Worm (Caenorhabditis elegans) whole organism, young adult: ENCODE data around the gene fbxa-154.
A peak's percentile ranks its signal among the peaks of the same experiment; 100 is the strongest.
"Not testable (repeated sequence)": the region's sequence is repeated elsewhere in the genome, so short reads cannot be mapped to it uniquely, and the experiment has no call there.

Experiments
- B0261.1 ChIP-seq: sonication (generic microtip); optimal IDR thresholded peaks from 2 replicates; lab custom pipeline; 2016; ENCODE audit warnings: mild to moderate bottlenecking, missing genetic modification characterization, moderate library complexity, missing compliant biosample characterization
- F22D6.2 ChIP-seq: sonication (generic microtip); optimal IDR thresholded peaks from 2 replicates; lab custom pipeline; 2016; ENCODE audit warnings: mild to moderate bottlenecking, missing genetic modification characterization, missing compliant biosample characterization
- K11D2.4 ChIP-seq: fragments of 200-800 bp; sonication (Bioruptor generic); IDR thresholded peaks from 2 replicates; pipeline ENCODE4 v1.3.6; 2022; ENCODE audit warnings: missing genetic modification reagents, missing genetic modification characterization, missing compliant biosample characterization
- K12H6.12 ChIP-seq: fragments of 200-800 bp; sonication (Bioruptor generic); optimal IDR thresholded peaks from 2 replicates; lab custom pipeline; 2018; ENCODE audit warnings: mild to moderate bottlenecking, missing genetic modification characterization, missing compliant biosample characterization
- T26A5.8 ChIP-seq: sonication (generic microtip); optimal IDR thresholded peaks from 2 replicates; lab custom pipeline; 2016; ENCODE audit warnings: missing genetic modification characterization, missing compliant biosample characterization
- ZK185.1 ChIP-seq: sonication (generic microtip); optimal IDR thresholded peaks from 2 replicates; lab custom pipeline; 2016; ENCODE audit warnings: mild to moderate bottlenecking, missing genetic modification characterization, missing compliant biosample characterization; ENCODE audit not compliant: poor library complexity, severe bottlenecking
- attf-5 ChIP-seq: fragments of 200-800 bp; sonication (Bioruptor generic); optimal IDR thresholded peaks from 2 replicates; lab custom pipeline; 2018; ENCODE audit warnings: mild to moderate bottlenecking, missing genetic modification characterization, missing compliant biosample characterization
- bed-1 ChIP-seq: fragments of 200-800 bp; sonication (Bioruptor generic); IDR thresholded peaks from 2 replicates; pipeline ENCODE4 v1.3.6; 2022; ENCODE audit warnings: missing genetic modification reagents, missing genetic modification characterization, missing compliant biosample characterization
- bed-2 ChIP-seq: fragments of 200-800 bp; sonication (Bioruptor generic); IDR thresholded peaks from 2 replicates; pipeline ENCODE4 v1.3.6; 2022; ENCODE audit warnings: missing genetic modification reagents, missing genetic modification characterization, missing compliant biosample characterization
- cebp-1 ChIP-seq, 2 experiments: fragments of 200-800 bp in 1 of 2; sonication (Bioruptor generic) in 1 of 2; sonication (generic microtip) in 1 of 2; IDR thresholded peaks in 1 of 2; optimal IDR thresholded peaks in 1 of 2; 2 replicates each; pipeline versions ENCODE4 v1.3.6 to Lab custom; 2017 to 2022; ENCODE audit warnings: missing compliant biosample characterization in 2 of 2, missing genetic modification characterization in 2 of 2, mild to moderate bottlenecking in 1 of 2, missing genetic modification reagents in 1 of 2, moderate library complexity in 1 of 2
- ceh-100 ChIP-seq: fragments of 200-800 bp; sonication (Bioruptor generic); IDR thresholded peaks from 2 replicates; pipeline ENCODE4 v1.3.6; 2022; ENCODE audit warnings: missing genetic modification reagents, missing genetic modification characterization, missing compliant biosample characterization
- ceh-91 ChIP-seq: fragments of 200-800 bp; sonication (Bioruptor generic); IDR thresholded peaks from 2 replicates; pipeline ENCODE4 v1.3.6; 2022; ENCODE audit warnings: missing genetic modification reagents, missing genetic modification characterization, missing compliant biosample characterization
- dox-1 ChIP-seq: fragments of 200-800 bp; sonication (Bioruptor generic); IDR thresholded peaks from 2 replicates; pipeline ENCODE4 v1.3.6; 2022; ENCODE audit warnings: missing genetic modification reagents, missing genetic modification characterization, missing compliant biosample characterization
- egl-18 ChIP-seq: fragments of 200-800 bp; sonication (Bioruptor generic); IDR thresholded peaks from 2 replicates; pipeline ENCODE4 v1.3.6; 2022; ENCODE audit warnings: missing genetic modification reagents, missing genetic modification characterization, missing compliant biosample characterization
- ekl-4 ChIP-seq: fragments of 200-800 bp; sonication (Bioruptor generic); IDR thresholded peaks from 2 replicates; pipeline ENCODE4 v1.3.6; 2022; ENCODE audit warnings: missing genetic modification reagents, missing genetic modification characterization, missing compliant biosample characterization
- ets-4 ChIP-seq: fragments of 200-800 bp; sonication (Bioruptor generic); optimal IDR thresholded peaks from 2 replicates; lab custom pipeline; 2018; ENCODE audit warnings: mild to moderate bottlenecking, missing genetic modification characterization, missing compliant biosample characterization
- gei-17 ChIP-seq: fragments of 200-800 bp; sonication (Bioruptor generic); optimal IDR thresholded peaks from 2 replicates; lab custom pipeline; 2018; ENCODE audit warnings: mild to moderate bottlenecking, missing genetic modification characterization, missing compliant biosample characterization
- him-1 ChIP-seq: sonication (generic microtip); optimal IDR thresholded peaks from 2 replicates; lab custom pipeline; 2016; ENCODE audit warnings: missing genotype, missing genetic modification reagents, missing genetic modification characterization, missing compliant biosample characterization
- hlh-12 ChIP-seq: sonication (generic microtip); optimal IDR thresholded peaks from 2 replicates; lab custom pipeline; 2016; ENCODE audit warnings: missing genetic modification characterization, missing compliant biosample characterization
- hlh-26 ChIP-seq: fragments of 200-800 bp; sonication (Bioruptor generic); conservative IDR thresholded peaks from 2 replicates; pipeline ENCODE4 v1.3.6; 2022; ENCODE audit warnings: missing genetic modification reagents, missing genetic modification characterization, missing compliant biosample characterization
- hmg-1.2 ChIP-seq: fragments of 200-800 bp; sonication (Bioruptor generic); IDR thresholded peaks from 2 replicates; pipeline ENCODE4 v1.3.6; 2022; ENCODE audit warnings: missing genetic modification reagents, missing genetic modification characterization, missing compliant biosample characterization
- hmg-20 ChIP-seq: fragments of 200-800 bp; sonication (Bioruptor generic); IDR thresholded peaks from 2 replicates; pipeline ENCODE4 v1.3.6; 2022; ENCODE audit warnings: missing genetic modification reagents, missing genetic modification characterization, missing compliant biosample characterization
- lin-26 ChIP-seq: fragments of 200-800 bp; sonication (Bioruptor generic); IDR thresholded peaks from 2 replicates; pipeline ENCODE4 v1.3.6; 2022; ENCODE audit warnings: missing genetic modification reagents, missing genetic modification characterization, missing compliant biosample characterization
- lsl-1 ChIP-seq: fragments of 200-800 bp; sonication (Bioruptor generic); optimal IDR thresholded peaks from 2 replicates; lab custom pipeline; 2018; ENCODE audit warnings: mild to moderate bottlenecking, missing genetic modification characterization, moderate library complexity, missing compliant biosample characterization
- madf-6 ChIP-seq: fragments of 200-800 bp; sonication (Bioruptor generic); IDR thresholded peaks from 2 replicates; pipeline ENCODE4 v1.3.6; 2022; ENCODE audit warnings: missing genetic modification reagents, missing genetic modification characterization, missing compliant biosample characterization
- mcd-1 ChIP-seq: fragments of 200-800 bp; sonication (Bioruptor generic); IDR thresholded peaks from 2 replicates; pipeline ENCODE4 v1.3.6; 2022; ENCODE audit warnings: missing genetic modification reagents, missing genetic modification characterization, missing compliant biosample characterization
- nfyb-1 ChIP-seq: fragments of 200-800 bp; sonication (Bioruptor generic); IDR thresholded peaks from 2 replicates; pipeline ENCODE4 v1.3.6; 2022; ENCODE audit warnings: missing genetic modification reagents, missing genetic modification characterization, missing compliant biosample characterization
- nhr-80 ChIP-seq: sonication (generic microtip); optimal IDR thresholded peaks from 2 replicates; lab custom pipeline; 2016; ENCODE audit warnings: missing genetic modification characterization, missing compliant biosample characterization
- tbp1 ChIP-seq: fragments of 200-800 bp; sonication (Bioruptor generic); optimal IDR thresholded peaks from 2 replicates; lab custom pipeline; 2018; ENCODE audit warnings: mild to moderate bottlenecking, missing genetic modification characterization, missing compliant biosample characterization
- tlf-1 ChIP-seq: fragments of 200-800 bp; sonication (Bioruptor generic); optimal IDR thresholded peaks from 2 replicates; lab custom pipeline; 2018; ENCODE audit warnings: mild to moderate bottlenecking, missing genetic modification characterization, missing compliant biosample characterization
- unc-130 ChIP-seq: sonication (generic microtip); optimal IDR thresholded peaks from 2 replicates; lab custom pipeline; 2016; ENCODE audit warnings: missing genetic modification reagents, missing genetic modification characterization, missing compliant biosample characterization
- ztf-18 ChIP-seq: sonication (generic microtip); optimal IDR thresholded peaks from 2 replicates; lab custom pipeline; 2016; ENCODE audit warnings: missing genotype, mild to moderate bottlenecking, missing genetic modification characterization, missing compliant biosample characterization
- ztf-25 ChIP-seq: fragments of 200-800 bp; sonication (Bioruptor generic); IDR thresholded peaks from 2 replicates; pipeline ENCODE4 v1.3.6; 2022; ENCODE audit warnings: missing genetic modification reagents, missing genetic modification characterization, missing compliant biosample characterization
- ztf-26 ChIP-seq: sonication (generic microtip); optimal IDR thresholded peaks from 2 replicates; lab custom pipeline; 2017; ENCODE audit warnings: missing genetic modification characterization, missing compliant biosample characterization
- ztf-3 ChIP-seq: fragments of 200-800 bp; sonication (Bioruptor generic); optimal IDR thresholded peaks from 2 replicates; lab custom pipeline; 2018; ENCODE audit warnings: mild to moderate bottlenecking, missing genetic modification characterization, missing compliant biosample characterization

The fbxa-154 gene

ce11 chrV:15612886-15613285, 7.9 kb upstream of the fbxa-154 start, which contains the start of gene str-263:
TSS of gene str-263 (plus strand) at chrV:15613186.
- no peak for TF ChIP-seq lin-26
- no peak for TF ChIP-seq F22D6.2
- no peak for TF ChIP-seq lsl-1
- no peak for TF ChIP-seq B0261.1 (tag; lab: Kevin White, UChicago)
- TF ChIP-seq bed-2 (GFP tag; lab: Robert Waterston, UW): no peak
- no peak for TF ChIP-seq hlh-12 (tag; lab: Kevin White, UChicago)
- no peak for TF ChIP-seq egl-18 (GFP tag; lab: Robert Waterston, UW)
- TF ChIP-seq, all 124 proteins: peak for 0

- TF ChIP-seq hmg-1.2: peak; percentile 23; the same call in 1 of the 2 replicates
- TF ChIP-seq unc-130 (GFP tag; lab: Kevin White, UChicago): no peak
These were observed 5.5 kb upstream of the fbxa-154 start, which contains the start of the genes fbxa-153 and str-12 for ce11 chrV:15610350-15610940. TSS of gene fbxa-153 (minus strand) at chrV:15610384. TSS of gene str-12 (plus strand) at chrV:15610890.

ce11 chrV:15602253-15602652, 2.7 kb downstream of the fbxa-154 start, which contains the start of gene fbxa-152:
TSS of gene fbxa-152 (minus strand) at chrV:15602353.
- no peak for TF ChIP-seq ztf-26 (tag; lab: Kevin White, UChicago)

- TF ChIP-seq ets-4 (GFP tag; lab: Kevin White, UChicago); K12H6.12 (tag; lab: Kevin White, UChicago); ZK185.1 (tag; lab: Kevin White, UChicago): not testable (repeated sequence)
These were observed 5.2 kb downstream of the fbxa-154 start, which contains the start of gene B0391.14 for ce11 chrV:15599762-15600161. TSS of gene B0391.14 (minus strand) at chrV:15599862.

ce11 chrV:15594573-15594972, 10.4 kb downstream of the fbxa-154 start, which contains the start of gene fbxa-139:
TSS of gene fbxa-139 (minus strand) at chrV:15594673.
- TF ChIP-seq dox-1 (GFP tag; lab: Robert Waterston, UW): no peak
- TF ChIP-seq ZK185.1 (tag; lab: Kevin White, UChicago): no peak
- no peak for TF ChIP-seq T26A5.8 (tag; lab: Kevin White, UChicago)
- no peak for TF ChIP-seq hlh-26 (GFP tag; lab: Robert Waterston, UW)
- TF ChIP-seq bed-1 (GFP tag; lab: Robert Waterston, UW): no peak
- TF ChIP-seq madf-6 (GFP tag; lab: Robert Waterston, UW): no peak

DNA sequence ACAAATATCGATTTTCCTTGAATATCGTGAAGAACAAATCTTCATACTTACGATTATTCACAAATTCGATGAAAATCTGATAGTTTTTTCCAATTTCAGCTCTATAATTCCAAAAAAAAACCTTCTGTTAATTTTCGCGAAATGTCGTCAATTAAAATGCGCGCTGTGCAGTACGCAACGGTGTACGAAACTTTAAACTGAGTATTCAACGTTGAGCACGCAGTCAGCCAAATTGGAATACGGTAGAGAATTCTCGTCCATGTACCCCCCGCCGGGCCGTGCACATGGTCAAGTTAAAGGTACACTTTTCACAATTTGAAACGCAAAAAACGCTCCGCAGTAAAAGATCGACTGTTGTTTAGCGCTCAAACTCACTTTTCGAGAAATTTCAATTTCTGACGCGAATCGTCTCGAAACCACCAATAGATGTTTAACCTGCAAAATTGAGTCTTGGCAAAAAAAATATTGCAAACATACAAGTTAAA, 14.7 kb downstream of the fbxa-154 start, which contains the start of gene F28F8.7:
Gene F28F8.7 (minus strand): TSS at position 435 of the 485 bp plus-strand sequence.
- TF ChIP-seq ceh-100 (GFP tag; lab: Robert Waterston, UW) (peak; percentile 79), ZK185.1 (tag; lab: Kevin White, UChicago) (peak; percentile 61), tbp1 (peak; percentile 47), ekl-4 (GFP tag; lab: Robert Waterston, UW) (peak; percentile 51; the same call in 1 of the 2 replicates), ceh-91 (GFP tag; lab: Robert Waterston, UW) (peak; percentile 59; the same call in 1 of the 2 replicates), tlf-1 (GFP tag; lab: Kevin White, UChicago) (peak; percentile 81), mcd-1 (GFP tag; lab: Robert Waterston, UW) (peak; percentile 93), ztf-3 (GFP tag; lab: Kevin White, UChicago) (peak; percentile 46), gei-17 (GFP tag; lab: Kevin White, UChicago) (peak; percentile 25), madf-6 (GFP tag; lab: Robert Waterston, UW) (peak; percentile 50), bed-2 (GFP tag; lab: Robert Waterston, UW) (peak; percentile 90; the same call in 1 of the 2 replicates), nhr-80 (peak; percentile 75), F22D6.2 (peak; percentile 55), ztf-18 (tag; lab: Kevin White, UChicago) (peak; percentile 42), him-1 (tag; lab: Kevin White, UChicago) (peak; percentile 7), hmg-20 (GFP tag; lab: Robert Waterston, UW) (peak; percentile 44; the same call in 1 of the 2 replicates), egl-18 (GFP tag; lab: Robert Waterston, UW) (0 out of 2 replicates have a peak, but pooled peaks have one; percentile 25), attf-5 (GFP tag; lab: Kevin White, UChicago) (peak; percentile 81), cebp-1 (GFP tag; IDR thresholded peaks at IDR 0.05; lab: Robert Waterston, UW) (peak; percentile 74), cebp-1 (tag; optimal IDR thresholded peaks at IDR 0.05; lab: Kevin White, UChicago) (peak; percentile 78), ets-4 (GFP tag; lab: Kevin White, UChicago) (peak; percentile 41), nfyb-1 (peak; percentile 92), ztf-25 (GFP tag; lab: Robert Waterston, UW) (0 out of 2 replicates have a peak, but pooled peaks have one; percentile 37), K11D2.4 (GFP tag; lab: Robert Waterston, UW) (peak; percentile 91), lsl-1 (peak; percentile 42)
